Fruit fly (Drosophila melanogaster) S2 (cell line): ENCODE data around the gene Nelf-E.

ENCODE experiments used
- CG8478 ChIP-seq: fragments of >200 bp; optimal IDR thresholded peaks from 2 replicates; lab custom pipeline; 2018
- CTCF ChIP-seq, 2 experiments: fragments of >200 bp; optimal IDR thresholded peaks; 2 replicates each; lab custom pipeline; 2018

The Nelf-E gene

dm6 chr3L:8616935-8617334, 16.3 kb upstream of the Nelf-E start, which contains the start of gene S-Lap1:
Gene S-Lap1 (plus strand): TSS chr3L:8617235.
- TF ChIP-seq CG8478 (lab: Kevin White, UChicago) (no peak), CTCF (optimal IDR thresholded peaks at IDR 0.05; lab: Kevin White, UChicago) (no peak)

dm6 chr3L:8607449-8607848, 6.8 kb upstream of the Nelf-E start:
- TF ChIP-seq CG8478 (lab: Kevin White, UChicago): no peak

- TF ChIP-seq CG8478 (lab: Kevin White, UChicago) (no peak), CTCF (optimal IDR thresholded peaks at IDR 0.05; lab: Kevin White, UChicago) (peak; percentile 31 to 56)
These were observed 3.4 kb upstream of the Nelf-E start, which contains the start of the genes CG5989 and CG6282 for dm6 chr3L:8603880-8604692. Gene CG5989 (minus strand): TSS chr3L:8604149. Gene CG6282 (plus strand): TSS chr3L:8604657.

dm6 chr3L:8584086-8584485, 16.6 kb downstream of the Nelf-E start:
- TF ChIP-seq CG8478 (lab: Kevin White, UChicago) (no peak), CTCF (optimal IDR thresholded peaks at IDR 0.05; lab: Kevin White, UChicago) (no peak)

- TF ChIP-seq CG8478 (lab: Kevin White, UChicago) (no peak), CTCF (optimal IDR thresholded peaks at IDR 0.05; lab: Kevin White, UChicago) (no peak)
These were observed 18.5 kb downstream of the Nelf-E start for dm6 chr3L:8582105-8582707.

- TF ChIP-seq CG8478 (lab: Kevin White, UChicago): no peak
- TF ChIP-seq CTCF (optimal IDR thresholded peaks at IDR 0.05; lab: Kevin White, UChicago): no peak
These were observed 19.9 kb downstream of the Nelf-E start for dm6 chr3L:8580780-8581179.

dm6 chr3L:8579513-8579912, 21.2 kb downstream of the Nelf-E start:
- TF ChIP-seq CTCF (optimal IDR thresholded peaks at IDR 0.05; lab: Kevin White, UChicago) (no peak), CG8478 (lab: Kevin White, UChicago) (no peak)

dm6 chr3L:8578470-8578869, 22.2 kb downstream of the Nelf-E start:
- TF ChIP-seq CTCF (optimal IDR thresholded peaks at IDR 0.05; lab: Kevin White, UChicago): no peak
- no peak for TF ChIP-seq CG8478 (lab: Kevin White, UChicago)

dm6 chr3L:8575844-8576842, 24.5 kb downstream of the Nelf-E start, which contains the start of the genes CG6638 and CG43078:
Gene CG6638 (minus strand): TSS chr3L:8576078.
Gene CG43078 (plus strand): TSS chr3L:8576808.
- no peak for TF ChIP-seq CTCF (optimal IDR thresholded peaks at IDR 0.05; lab: Kevin White, UChicago)
- no peak for TF ChIP-seq CG8478 (lab: Kevin White, UChicago)

- TF ChIP-seq CG8478 (lab: Kevin White, UChicago): no peak
- TF ChIP-seq CTCF (optimal IDR thresholded peaks at IDR 0.05; lab: Kevin White, UChicago): no peak
These were observed 40.0 kb downstream of the Nelf-E start for dm6 chr3L:8560637-8561036.

- no peak for TF ChIP-seq CTCF (optimal IDR thresholded peaks at IDR 0.05; lab: Kevin White, UChicago)
These were observed 40.8 kb downstream of the Nelf-E start for dm6 chr3L:8559754-8560328.

dm6 chr3L:8557018-8557417, 43.7 kb downstream of the Nelf-E start:
- TF ChIP-seq CTCF (optimal IDR thresholded peaks at IDR 0.05; lab: Kevin White, UChicago): no peak
- no peak for TF ChIP-seq CG8478 (lab: Kevin White, UChicago)

dm6 chr3L:8554024-8554642, 46.5 kb downstream of the Nelf-E start:
- TF ChIP-seq CG8478 (lab: Kevin White, UChicago) (no peak), CTCF (optimal IDR thresholded peaks at IDR 0.05; lab: Kevin White, UChicago) (no peak)
